Worm (Caenorhabditis elegans) whole organism, early embryonic: Measurements from ENCODE around the gene F38B6.7.

Experiments
- aly-1 ChIP-seq: sonication (generic microtip); optimal IDR thresholded peaks from 2 replicates; lab custom pipeline; 2016; ENCODE audit warnings: missing genetic modification characterization, missing compliant biosample characterization
- ama-1 ChIP-seq: fragments of 150-350 bp; optimal IDR thresholded peaks from 2 replicates; lab custom pipeline; 2014
- ceh-36 ChIP-seq: sonication (generic microtip); optimal IDR thresholded peaks from 2 replicates; lab custom pipeline; 2016; ENCODE audit warnings: missing genetic modification characterization, inconsistent platforms, missing compliant biosample characterization
- flt-1 ChIP-seq: fragments of 200-800 bp; sonication (Bioruptor generic); IDR thresholded peaks from 2 replicates; pipeline ENCODE4 v1.3.6; 2022; ENCODE audit warnings: missing genetic modification characterization, missing compliant biosample characterization
- hnd-1 ChIP-seq: sonication (generic microtip); optimal IDR thresholded peaks from 2 replicates; lab custom pipeline; 2016; ENCODE audit warnings: missing genetic modification characterization, missing compliant biosample characterization
- pes-1 ChIP-seq: fragments of 200-800 bp; sonication (Bioruptor generic); IDR thresholded peaks from 2 replicates; pipeline ENCODE4 v1.3.6; 2022; ENCODE audit warnings: missing genetic modification reagents, missing genetic modification characterization, missing compliant biosample characterization
- scrt-1 ChIP-seq: fragments of 200-800 bp; sonication (Bioruptor generic); IDR thresholded peaks from 2 replicates; pipeline ENCODE4 v1.3.6; 2022; ENCODE audit warnings: missing genetic modification characterization, missing compliant biosample characterization
- tbx-11 ChIP-seq: fragments of 200-800 bp; sonication (Bioruptor generic); IDR thresholded peaks from 2 replicates; pipeline ENCODE4 v1.3.6; 2022; ENCODE audit warnings: missing genetic modification characterization, missing compliant biosample characterization
- tra-4 ChIP-seq: sonication (generic microtip); optimal IDR thresholded peaks from 2 replicates; lab custom pipeline; 2017; ENCODE audit warnings: missing genetic modification characterization, missing compliant biosample characterization

ce11 chrX:6725260-6725718 lies 27.1 kb upstream of the F38B6.7 start, which contains the start of gene slc-25A10:
- TF ChIP-seq ama-1 (lab: Kevin White, UChicago), result no peak
- no peak for TF ChIP-seq aly-1 (tag; lab: Kevin White, UChicago)
- no peak for TF ChIP-seq pes-1 (GFP tag; lab: Robert Waterston, UW)
- TF ChIP-seq ceh-36 (tag; lab: Kevin White, UChicago), result no peak
- no peak for TF ChIP-seq hnd-1 (tag; lab: Kevin White, UChicago)
- no peak for TF ChIP-seq scrt-1 (GFP tag; lab: Robert Waterston, UW)
- TF ChIP-seq tra-4 (tag; lab: Kevin White, UChicago), result no peak
- TF ChIP-seq flt-1 (GFP tag; lab: Robert Waterston, UW), result no peak
- TF ChIP-seq tbx-11 (GFP tag; lab: Robert Waterston, UW), result no peak
